Worm (Caenorhabditis elegans) whole organism, mixed stage, embryonic: ENCODE measurements around the gene C34F6.10.

ENCODE experiments used
- M03D4.4 ChIP-seq: sonication (generic microtip); optimal IDR thresholded peaks from 2 replicates; lab custom pipeline; 2017; ENCODE audit warnings: mild to moderate bottlenecking, missing genetic modification characterization, missing compliant biosample characterization
- bed-3 ChIP-seq: fragments of 200-800 bp; sonication (Bioruptor generic); optimal IDR thresholded peaks from 3 replicates; lab custom pipeline; 2018; ENCODE audit warnings: mild to moderate bottlenecking, missing genetic modification characterization, moderate library complexity, missing compliant biosample characterization
- blmp-1 ChIP-seq: fragments of 150-350 bp; optimal IDR thresholded peaks from 2 replicates; lab custom pipeline; 2014; ENCODE audit warnings: missing biosample characterization, missing genetic modification characterization
- ceh-39 ChIP-seq: fragments of 150-350 bp; optimal IDR thresholded peaks from 2 replicates; lab custom pipeline; 2014; ENCODE audit warnings: missing biosample characterization, missing genetic modification characterization
- ceh-43 ChIP-seq: fragments of 200-800 bp; sonication (Bioruptor generic); optimal IDR thresholded peaks from 2 replicates; lab custom pipeline; 2018; ENCODE audit warnings: mild to moderate bottlenecking, missing genetic modification characterization, moderate library complexity, missing compliant biosample characterization
- ceh-83 ChIP-seq: fragments of 200-800 bp; sonication (Bioruptor generic); optimal IDR thresholded peaks from 2 replicates; lab custom pipeline; 2018; ENCODE audit warnings: mild to moderate bottlenecking, missing genetic modification characterization, missing compliant biosample characterization
- ces-1 ChIP-seq: fragments of 150-350 bp; optimal IDR thresholded peaks from 2 replicates; lab custom pipeline; 2014; ENCODE audit warnings: missing biosample characterization, missing genetic modification reagents, missing genetic modification characterization
- cnd-1 ChIP-seq: fragments of 200-800 bp; sonication (Bioruptor generic); optimal IDR thresholded peaks from 2 replicates; lab custom pipeline; 2018; ENCODE audit warnings: mild to moderate bottlenecking, missing genetic modification characterization, missing compliant biosample characterization
- drap-1 ChIP-seq: fragments of 200-800 bp; sonication (Bioruptor generic); optimal IDR thresholded peaks from 3 replicates; lab custom pipeline; 2018; ENCODE audit warnings: mild to moderate bottlenecking, missing genetic modification characterization, missing compliant biosample characterization
- elt-3 ChIP-seq: fragments of 150-350 bp; optimal IDR thresholded peaks from 2 replicates; lab custom pipeline; 2014; ENCODE audit warnings: missing biosample characterization, missing genetic modification characterization
- flh-1 ChIP-seq: fragments of 200-800 bp; sonication (Bioruptor generic); optimal IDR thresholded peaks from 2 replicates; lab custom pipeline; 2018; ENCODE audit warnings: mild to moderate bottlenecking, missing genetic modification characterization, moderate library complexity, missing compliant biosample characterization
- ham-2 ChIP-seq: fragments of 200-800 bp; sonication (Bioruptor generic); optimal IDR thresholded peaks from 2 replicates; lab custom pipeline; 2018; ENCODE audit warnings: mild to moderate bottlenecking, missing genetic modification characterization, missing compliant biosample characterization
- hlh-1 ChIP-seq: fragments of 150-350 bp; optimal IDR thresholded peaks from 2 replicates; lab custom pipeline; 2014; ENCODE audit warnings: missing biosample characterization, missing genetic modification reagents, missing genetic modification characterization
- lin-32 ChIP-seq: fragments of 200-800 bp; sonication (Bioruptor generic); optimal IDR thresholded peaks from 2 replicates; lab custom pipeline; 2018; ENCODE audit warnings: mild to moderate bottlenecking, missing genetic modification characterization, missing compliant biosample characterization
- lsy-2 ChIP-seq: fragments of 150-350 bp; optimal IDR thresholded peaks from 2 replicates; lab custom pipeline; 2014; ENCODE audit warnings: missing biosample characterization, missing genetic modification characterization
- mab-5 ChIP-seq: fragments of 150-350 bp; optimal IDR thresholded peaks from 2 replicates; lab custom pipeline; 2014; ENCODE audit warnings: missing biosample characterization, missing genetic modification characterization
- mep-1 ChIP-seq: fragments of 150-350 bp; optimal IDR thresholded peaks from 2 replicates; lab custom pipeline; 2017; ENCODE audit warnings: missing biosample characterization, missing genetic modification reagents, missing genetic modification characterization, inconsistent platforms
- mls-2 ChIP-seq: sonication (generic microtip); optimal IDR thresholded peaks from 2 replicates; lab custom pipeline; 2016; ENCODE audit warnings: mild to moderate bottlenecking, missing genetic modification characterization, moderate library complexity, missing compliant biosample characterization
- nhr-28 ChIP-seq: fragments of 150-350 bp; optimal IDR thresholded peaks from 2 replicates; lab custom pipeline; 2014; ENCODE audit warnings: missing biosample characterization, missing genetic modification characterization
- nhr-76 ChIP-seq: sonication (generic microtip); optimal IDR thresholded peaks from 2 replicates; lab custom pipeline; 2017; ENCODE audit warnings: missing biosample characterization, missing genetic modification characterization
- sem-2 ChIP-seq: fragments of 200-800 bp; sonication (Bioruptor generic); optimal IDR thresholded peaks from 2 replicates; lab custom pipeline; 2018; ENCODE audit warnings: mild to moderate bottlenecking, missing genetic modification characterization, missing compliant biosample characterization
- snpc-4 ChIP-seq: fragments of 150-350 bp; optimal IDR thresholded peaks from 2 replicates; lab custom pipeline; 2014; ENCODE audit warnings: missing biosample characterization, missing genetic modification characterization
- sptf-1 ChIP-seq: sonication (generic microtip); optimal IDR thresholded peaks from 2 replicates; lab custom pipeline; 2017; ENCODE audit warnings: mild to moderate bottlenecking, missing genetic modification characterization, moderate library complexity, missing compliant biosample characterization
- tbx-8 ChIP-seq: fragments of 200-800 bp; sonication (Bioruptor generic); optimal IDR thresholded peaks from 2 replicates; lab custom pipeline; 2018; ENCODE audit warnings: mild to moderate bottlenecking, missing genetic modification characterization, moderate library complexity, missing compliant biosample characterization
- unc-120 ChIP-seq: sonication (generic microtip); optimal IDR thresholded peaks from 2 replicates; lab custom pipeline; 2017; ENCODE audit warnings: missing genetic modification characterization, missing compliant biosample characterization; ENCODE audit not compliant: poor library complexity, severe bottlenecking
- unc-62 ChIP-seq: fragments of 150-350 bp; optimal IDR thresholded peaks from 2 replicates; lab custom pipeline; 2014; ENCODE audit warnings: missing biosample characterization, missing genetic modification reagents, missing genetic modification characterization
- zip-8 ChIP-seq: fragments of 150-350 bp; optimal IDR thresholded peaks from 2 replicates; lab custom pipeline; 2014; ENCODE audit warnings: missing biosample characterization, missing genetic modification characterization
- ztf-11 ChIP-seq: fragments of 150-350 bp; optimal IDR thresholded peaks from 2 replicates; lab custom pipeline; 2014; ENCODE audit warnings: missing biosample characterization, missing genetic modification characterization

The C34F6.10 gene

DNA sequence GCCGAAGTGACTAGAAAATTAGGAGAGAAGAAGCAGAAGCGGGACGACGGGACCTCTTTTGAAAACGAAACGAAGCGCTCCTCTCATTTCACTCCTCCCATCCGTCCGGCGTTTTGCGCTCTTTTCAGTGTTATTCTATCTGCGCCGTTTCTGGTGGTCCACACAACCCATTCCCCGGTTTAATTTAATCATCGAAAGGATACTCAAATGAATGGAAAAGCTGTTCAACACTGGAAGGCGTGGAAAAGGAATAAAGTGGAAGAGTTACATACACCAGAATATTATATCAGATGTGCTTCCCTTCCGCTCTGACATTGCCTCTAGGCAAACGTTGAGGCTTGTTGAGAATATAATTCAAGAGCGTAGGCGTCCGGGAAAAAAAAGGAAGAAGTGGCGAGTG is 4.6 kb upstream of the C34F6.10 start:
- TF ChIP-seq ces-1 (GFP tag; lab: Kevin White, UChicago): peak; percentile 76
- TF ChIP-seq cnd-1: no peak
- no peak for TF ChIP-seq snpc-4 (tag; lab: Kevin White, UChicago)
- TF ChIP-seq ceh-83: no peak
- TF ChIP-seq ceh-43: no peak
- TF ChIP-seq, all 35 proteins: peak for 1

- TF ChIP-seq ceh-43 (no peak), zip-8 (tag; lab: Kevin White, UChicago) (no peak), sptf-1 (tag; lab: Kevin White, UChicago) (no peak), ham-2 (GFP tag; lab: Kevin White, UChicago) (no peak), elt-3 (tag; lab: Kevin White, UChicago) (no peak), mep-1 (tag; lab: Kevin White, UChicago) (no peak)
- TF ChIP-seq, all 35 proteins: peak for 0
Measured at ce11 chrX:11243604-11244003, 3.2 kb upstream of the C34F6.10 start.

DNA sequence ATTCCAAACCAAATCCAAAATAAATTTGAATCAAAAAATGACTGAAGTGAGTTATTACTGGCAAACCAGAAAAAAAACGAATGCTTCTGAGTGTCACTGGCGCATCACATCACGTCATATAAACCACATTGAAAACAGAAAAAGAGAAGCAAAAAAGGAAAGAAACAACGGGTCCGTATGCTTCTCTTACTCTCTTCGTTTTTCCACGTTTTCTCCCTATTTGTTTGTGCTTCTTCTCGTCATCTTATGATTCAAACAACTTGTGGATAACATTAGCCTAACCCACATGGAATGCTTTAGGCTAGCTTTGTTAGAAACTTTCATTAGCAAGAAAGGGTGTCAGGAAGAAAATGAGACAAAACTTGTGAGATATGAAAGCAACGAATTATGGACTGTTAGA is 1.0 kb upstream of the C34F6.10 start:
- no peak for TF ChIP-seq nhr-76 (tag; lab: Kevin White, UChicago)
- no peak for TF ChIP-seq mls-2 (tag; lab: Kevin White, UChicago)
- TF ChIP-seq mab-5 (tag; lab: Kevin White, UChicago): no peak
- no peak for TF ChIP-seq ham-2 (GFP tag; lab: Kevin White, UChicago)
- no peak for TF ChIP-seq mep-1 (tag; lab: Kevin White, UChicago)
- no peak for TF ChIP-seq sptf-1 (tag; lab: Kevin White, UChicago)
- TF ChIP-seq sem-2 (GFP tag; lab: Kevin White, UChicago): no peak
- no peak for TF ChIP-seq blmp-1 (tag; lab: Kevin White, UChicago)
- no peak for TF ChIP-seq M03D4.4 (tag; lab: Kevin White, UChicago)
- TF ChIP-seq zip-8 (tag; lab: Kevin White, UChicago): no peak
- TF ChIP-seq nhr-28 (tag; lab: Kevin White, UChicago): no peak

ce11 chrX:11226595-11226994 is 13.8 kb downstream of the C34F6.10 start, which contains the start of gene C34F6.12:
TSS of gene C34F6.12 (minus strand) at chrX:11226695.
- TF ChIP-seq tbx-8 (GFP tag; lab: Kevin White, UChicago) (no peak), ceh-39 (no peak), sem-2 (GFP tag; lab: Kevin White, UChicago) (no peak), bed-3 (GFP tag; lab: Kevin White, UChicago) (no peak), sptf-1 (tag; lab: Kevin White, UChicago) (no peak), hlh-1 (tag; lab: Kevin White, UChicago) (no peak)

- TF ChIP-seq lsy-2 (no peak), zip-8 (tag; lab: Kevin White, UChicago) (no peak), sptf-1 (tag; lab: Kevin White, UChicago) (no peak), flh-1 (GFP tag; lab: Kevin White, UChicago) (no peak), M03D4.4 (tag; lab: Kevin White, UChicago) (no peak), snpc-4 (tag; lab: Kevin White, UChicago) (no peak), lin-32 (no peak), unc-120 (tag; lab: Kevin White, UChicago) (no peak), ceh-43 (no peak), drap-1 (no peak), unc-62 (GFP tag; lab: Kevin White, UChicago) (no peak), ztf-11 (tag; lab: Kevin White, UChicago) (no peak), bed-3 (GFP tag; lab: Kevin White, UChicago) (no peak), sem-2 (GFP tag; lab: Kevin White, UChicago) (no peak), ceh-39 (no peak), mab-5 (tag; lab: Kevin White, UChicago) (no peak)
Measured at ce11 chrX:11222597-11223218, 17.7 kb downstream of the C34F6.10 start, which contains the start of gene C34F6.9. TSS of gene C34F6.9 (minus strand) at chrX:11222647.
